Worm (Caenorhabditis elegans) whole organism, late embryonic: ENCODE results near the gene fbxc-24.
"Not testable (repeated sequence)": the region's sequence is repeated elsewhere in the genome, so short reads cannot be mapped to it uniquely, and the experiment has no call there.

ENCODE experiments used
- C08G9.2 ChIP-seq: sonication (generic microtip); optimal IDR thresholded peaks from 2 replicates; lab custom pipeline; 2016; ENCODE audit warnings: mild to moderate bottlenecking, missing genetic modification characterization, moderate library complexity, missing compliant biosample characterization
- F13H6.1 ChIP-seq: sonication (generic microtip); optimal IDR thresholded peaks from 2 replicates; lab custom pipeline; 2016; ENCODE audit warnings: missing genetic modification characterization, missing compliant biosample characterization
- ama-1 ChIP-seq: fragments of 150-350 bp; optimal IDR thresholded peaks from 2 replicates; lab custom pipeline; 2014
- che-1 ChIP-seq: sonication (generic microtip); optimal IDR thresholded peaks from 2 replicates; lab custom pipeline; 2016; ENCODE audit warnings: mild to moderate bottlenecking, missing genetic modification characterization, missing compliant biosample characterization
- dve-1 ChIP-seq: sonication (generic microtip); optimal IDR thresholded peaks from 2 replicates; lab custom pipeline; 2017; ENCODE audit warnings: antibody characterized with exemption, mild to moderate bottlenecking, missing genetic modification characterization, missing compliant biosample characterization
- nfya-1 ChIP-seq: sonication (generic microtip); optimal IDR thresholded peaks from 2 replicates; lab custom pipeline; 2017; ENCODE audit warnings: missing genetic modification characterization, mild to moderate bottlenecking, missing compliant biosample characterization, antibody characterized with exemption, moderate library complexity
- pha-2 ChIP-seq: sonication (generic microtip); optimal IDR thresholded peaks from 2 replicates; lab custom pipeline; 2017; ENCODE audit warnings: mild to moderate bottlenecking, missing genetic modification characterization, missing compliant biosample characterization
- pqm-1 ChIP-seq: sonication (generic microtip); optimal IDR thresholded peaks from 2 replicates; lab custom pipeline; 2016; ENCODE audit warnings: missing genetic modification characterization, missing compliant biosample characterization
- ref-2 ChIP-seq: sonication (generic microtip); optimal IDR thresholded peaks from 2 replicates; lab custom pipeline; 2016; ENCODE audit warnings: missing genetic modification characterization, missing compliant biosample characterization
- syd-9 ChIP-seq: sonication (generic microtip); optimal IDR thresholded peaks from 2 replicates; lab custom pipeline; 2016; ENCODE audit warnings: mild to moderate bottlenecking, missing genetic modification characterization, moderate library complexity, missing compliant biosample characterization
- tbx-2 ChIP-seq: sonication (generic microtip); optimal IDR thresholded peaks from 2 replicates; lab custom pipeline; 2016; ENCODE audit warnings: missing genetic modification characterization, missing compliant biosample characterization
- tbx-7 ChIP-seq: sonication (generic microtip); optimal IDR thresholded peaks from 2 replicates; lab custom pipeline; 2016; ENCODE audit warnings: missing genotype, missing genetic modification characterization, missing compliant biosample characterization
- unc-86 ChIP-seq: sonication (generic microtip); optimal IDR thresholded peaks from 2 replicates; lab custom pipeline; 2016; ENCODE audit warnings: missing genetic modification characterization, missing compliant biosample characterization

ce11 chrII:930871-931270 lies 21.4 kb upstream of the fbxc-24 start, which contains the start of gene fbxc-34:
- not testable (repeated sequence) for TF ChIP-seq dve-1 (tag; lab: Kevin White, UChicago); C08G9.2 (tag; lab: Kevin White, UChicago); F13H6.1 (tag; lab: Kevin White, UChicago); nfya-1 (tag; lab: Kevin White, UChicago); che-1 (tag; lab: Kevin White, UChicago); tbx-2 (tag; lab: Kevin White, UChicago); pha-2 (tag; lab: Kevin White, UChicago); syd-9 (tag; lab: Kevin White, UChicago); unc-86; ama-1 (lab: Kevin White, UChicago); pqm-1 (tag; lab: Kevin White, UChicago); ref-2; tbx-7 (tag; lab: Kevin White, UChicago)
